Worm (Caenorhabditis elegans) whole organism, late embryonic: ENCODE data around the gene K05F1.1.

Experiments used
- nhr-11 ChIP-seq: fragments of 150-350 bp; optimal IDR thresholded peaks from 2 replicates; lab custom pipeline; 2014; ENCODE audit warnings: missing biosample characterization, missing genetic modification characterization
- sox-4 ChIP-seq: sonication (generic microtip); optimal IDR thresholded peaks from 2 replicates; lab custom pipeline; 2017; ENCODE audit warnings: mild to moderate bottlenecking, missing genetic modification characterization, inconsistent platforms, missing compliant biosample characterization

ce11 chrII:5797348-5797977 is 3.7 kb upstream of the K05F1.1 start, which contains the start of the genes msp-63 and msp-142:
- TF ChIP-seq nhr-11 (no peak), sox-4 (no peak)
